Fruit fly (Drosophila melanogaster): ENCODE data around the gene Gr93b.

Gr93b gene

dm6 chr3R:21852579-21853233 lies 9.1 kb upstream of the Gr93b start (continued):
- TF ChIP-seq CHES-1-like (GFP tag; optimal IDR thresholded peaks at IDR 0.05) = no peak
- peak; percentile 34; the same call in 1 of the 2 replicates for TF ChIP-seq CG8765 (GFP tag; IDR thresholded peaks at IDR 0.05)
- TF ChIP-seq Myb (GFP tag; optimal IDR thresholded peaks at IDR 0.05) = peak; percentile 9
- TF ChIP-seq D19A (tag; optimal IDR thresholded peaks at IDR 0.05) = peak; percentile 89
- no peak for TF ChIP-seq CG15514 (GFP tag; optimal IDR thresholded peaks at IDR 0.05)
- peak; percentile 4 for TF ChIP-seq CG14710 (tag; optimal IDR thresholded peaks at IDR 0.05)
- TF ChIP-seq Fer3 (tag; optimal IDR thresholded peaks at IDR 0.05) = peak; percentile 39
- peak; percentile 79 for TF ChIP-seq psq (GFP tag; optimal IDR thresholded peaks at IDR 0.05)
- no peak for TF ChIP-seq hbn (GFP tag; IDR thresholded peaks at IDR 0.05; ENCODE audit: partially characterized antibody)
- peak; percentile 39 for TF ChIP-seq grau (tag; optimal IDR thresholded peaks at IDR 0.05)
- 0 out of 2 replicates have a peak, but pooled peaks have one; percentile 32 for TF ChIP-seq CG6689 (GFP tag; IDR thresholded peaks at IDR 0.05)
- TF ChIP-seq unpg (GFP tag; optimal IDR thresholded peaks at IDR 0.05) = peak; percentile 19
- no peak for TF ChIP-seq CG11560 (tag; IDR thresholded peaks at IDR 0.05)
- peak; percentile 5 for TF ChIP-seq cwo (GFP tag; optimal IDR thresholded peaks at IDR 0.05)
- TF ChIP-seq CG16779 (GFP tag; IDR thresholded peaks at IDR 0.05) = no peak
- TF ChIP-seq Sry-δ (GFP tag; optimal IDR thresholded peaks at IDR 0.05) = no peak
- peak; percentile 10 for TF ChIP-seq CG12155 (GFP tag; optimal IDR thresholded peaks at IDR 0.05)
- no peak for TF ChIP-seq hkb (optimal IDR thresholded peaks at IDR 0.05)
- TF ChIP-seq hkb (GFP tag; IDR thresholded peaks at IDR 0.05) = 0 out of 2 replicates have a peak, but pooled peaks have one; percentile 8
- TF ChIP-seq lilli (GFP tag; optimal IDR thresholded peaks at IDR 0.05) = peak; percentile 53
- TF ChIP-seq CG17361 (GFP tag; IDR thresholded peaks at IDR 0.05) = 0 out of 3 replicates have a peak, but pooled peaks have one; percentile 31
- TF ChIP-seq CG18599 (GFP tag; optimal IDR thresholded peaks at IDR 0.05) = peak; percentile 42
- no peak for TF ChIP-seq CG8281 (tag; optimal IDR thresholded peaks at IDR 0.05)
- TF ChIP-seq CG17385 (GFP tag; optimal IDR thresholded peaks at IDR 0.05) = peak; percentile 26
- TF ChIP-seq sug (tag; optimal IDR thresholded peaks at IDR 0.05) = peak; percentile 12
- peak; percentile 56; the same call in 1 of the 3 replicates for TF ChIP-seq CG11695 (GFP tag; IDR thresholded peaks at IDR 0.05)
- no peak for TF ChIP-seq org-1 (GFP tag; optimal IDR thresholded peaks at IDR 0.05)
- peak; percentile 37 for TF ChIP-seq CG3281 (GFP tag; optimal IDR thresholded peaks at IDR 0.05)
- peak; percentile 20 for TF ChIP-seq CG13424 (tag; optimal IDR thresholded peaks at IDR 0.05)
- TF ChIP-seq Trl (optimal IDR thresholded peaks at IDR 0.05) = no peak
- peak; percentile 30 for TF ChIP-seq Trl (GFP tag; optimal IDR thresholded peaks at IDR 0.05)
- TF ChIP-seq CG2712 (tag; optimal IDR thresholded peaks at IDR 0.05) = peak; percentile 43
- TF ChIP-seq CG30020 (tag; optimal IDR thresholded peaks at IDR 0.05) = no peak
- TF ChIP-seq zfh2 (GFP tag; optimal IDR thresholded peaks at IDR 0.05) = peak; percentile 53
- no peak for TF ChIP-seq TFAM (GFP tag; optimal IDR thresholded peaks at IDR 0.05)
- peak; percentile 78 for TF ChIP-seq Med (GFP tag)
- TF ChIP-seq CG13624 (GFP tag; optimal IDR thresholded peaks at IDR 0.05) = peak; percentile 6
- no peak for TF ChIP-seq CG12769 (tag; optimal IDR thresholded peaks at IDR 0.05)
- peak in 1 of 2 experiments; percentile 4 for TF ChIP-seq dpn (GFP tag; optimal IDR thresholded peaks at IDR 0.05)
- peak; percentile 69 for TF ChIP-seq CG2120 (GFP tag; optimal IDR thresholded peaks at IDR 0.05)
- TF ChIP-seq CG30403 (GFP tag; optimal IDR thresholded peaks at IDR 0.05) = peak; percentile 31
- TF ChIP-seq fd3F (GFP tag; optimal IDR thresholded peaks at IDR 0.05) = peak; percentile 31
- peak; percentile 30 for TF ChIP-seq CG9437 (GFP tag; optimal IDR thresholded peaks at IDR 0.05)
- TF ChIP-seq prd (optimal IDR thresholded peaks at IDR 0.05) = no peak
- TF ChIP-seq prd (GFP tag; IDR thresholded peaks at IDR 0.05) = no peak
- peak; percentile 2 for TF ChIP-seq shn (GFP tag; optimal IDR thresholded peaks at IDR 0.05)
- TF ChIP-seq PHDP (tag; optimal IDR thresholded peaks at IDR 0.05) = peak; percentile 42
- TF ChIP-seq gcm (GFP tag; optimal IDR thresholded peaks at IDR 0.05) = no peak
- peak; percentile 68; the same call in 2 of the 3 replicates for TF ChIP-seq CG2199 (GFP tag; IDR thresholded peaks at IDR 0.05)
- no peak for TF ChIP-seq YL-1 (GFP tag; optimal IDR thresholded peaks at IDR 0.05)
